Worm (Caenorhabditis elegans): ENCODE data around the gene rig-1.
A peak's percentile ranks its signal among the peaks of the same experiment; 100 is the strongest.

The rig-1 gene

ce11 chrX:8676088-8676779 is 15.8 kb downstream of the rig-1 start:
- TF ChIP-seq nhr-90 (tag; optimal IDR thresholded peaks at IDR 0.05; ENCODE audit: poor library complexity) (peak; percentile 41), mdl-1 (tag; optimal IDR thresholded peaks at IDR 0.05) (peak in 1 of 2 experiments; percentile 51), nhr-77 (tag; optimal IDR thresholded peaks at IDR 0.05) (no peak), skn-1 (tag; optimal IDR thresholded peaks at IDR 0.05) (peak; percentile 4), unc-130 (tag; optimal IDR thresholded peaks at IDR 0.05) (peak; percentile 47), lin-14 (GFP tag; optimal IDR thresholded peaks at IDR 0.05) (peak; percentile 75), dsc-1 (tag; optimal IDR thresholded peaks at IDR 0.05) (no peak), elt-2 (tag; optimal IDR thresholded peaks at IDR 0.05) (peak; percentile 50), ceh-8 (GFP tag; optimal IDR thresholded peaks at IDR 0.05) (no peak), lin-13 (GFP tag; optimal IDR thresholded peaks at IDR 0.05) (no peak), nhr-19 (GFP tag; conservative IDR thresholded peaks at IDR 0.05) (0 out of 2 replicates have a peak, but pooled peaks have one; percentile 13), nhr-237 (tag; optimal IDR thresholded peaks at IDR 0.05) (no peak), unc-62 (GFP tag; optimal IDR thresholded peaks at IDR 0.05) (no peak), sox-4 (tag; optimal IDR thresholded peaks at IDR 0.05) (no peak), ceh-63 (GFP tag; optimal IDR thresholded peaks at IDR 0.05) (no peak), nhr-20 (tag; optimal IDR thresholded peaks at IDR 0.05) (peak; percentile 89), nhr-71 (tag; optimal IDR thresholded peaks at IDR 0.05) (peak; percentile 74), C34B4.2 (tag; optimal IDR thresholded peaks at IDR 0.05) (no peak), snu-23 (GFP tag; optimal IDR thresholded peaks at IDR 0.05) (peak; percentile 64), blmp-1 (tag; optimal IDR thresholded peaks at IDR 0.05) (peak; percentile 57), ets-5 (GFP tag; IDR thresholded peaks at IDR 0.05) (no peak), ztf-4 (tag; optimal IDR thresholded peaks at IDR 0.05) (no peak), lin-35 (GFP tag; optimal IDR thresholded peaks at IDR 0.05) (peak in 1 of 2 experiments; percentile 73), nhr-85 (tag) (peak; percentile 92), elt-3 (tag; optimal IDR thresholded peaks at IDR 0.05) (peak in 4 of 6 experiments; percentile 69 to 79 (median 70)), C16A3.4 (tag; optimal IDR thresholded peaks at IDR 0.05) (peak; percentile 13), nhr-11 (tag; optimal IDR thresholded peaks at IDR 0.05) (no peak), ceh-90 (tag; optimal IDR thresholded peaks at IDR 0.05) (no peak), F16B12.6 (tag; optimal IDR thresholded peaks at IDR 0.05) (no peak)

- TF ChIP-seq dsc-1 (tag; optimal IDR thresholded peaks at IDR 0.05) (no peak), mep-1 (tag; optimal IDR thresholded peaks at IDR 0.05) (no peak), alr-1 (tag; optimal IDR thresholded peaks at IDR 0.05; ENCODE audit: borderline replicate concordance) (no peak), nhr-47 (tag; optimal IDR thresholded peaks at IDR 0.05) (no peak)
Measured at ce11 chrX:8677320-8677719, 16.9 kb downstream of the rig-1 start.

- TF ChIP-seq nhr-85 (tag) (peak; percentile 8), mab-9 (GFP tag; IDR thresholded peaks at IDR 0.05) (no peak), blmp-1 (tag; optimal IDR thresholded peaks at IDR 0.05) (peak; percentile 7), lin-14 (GFP tag; optimal IDR thresholded peaks at IDR 0.05) (peak; percentile 28)
Measured at ce11 chrX:8677873-8678272, 17.5 kb downstream of the rig-1 start.

- TF ChIP-seq nhr-85 (tag): no peak
- no peak for TF ChIP-seq ceh-90 (tag; optimal IDR thresholded peaks at IDR 0.05)
- TF ChIP-seq efl-1 (optimal IDR thresholded peaks at IDR 0.05): no peak
- TF ChIP-seq efl-1 (GFP tag; optimal IDR thresholded peaks at IDR 0.05 in 1 of 2): no peak
- TF ChIP-seq sup-37 (GFP tag; optimal IDR thresholded peaks at IDR 0.05): no peak
- no peak for TF ChIP-seq lir-3 (tag; optimal IDR thresholded peaks at IDR 0.05; ENCODE audit: poor library complexity)
- no peak for TF ChIP-seq fkh-8 (tag; optimal IDR thresholded peaks at IDR 0.05)
- no peak for TF ChIP-seq F16B12.6 (tag; optimal IDR thresholded peaks at IDR 0.05)
- no peak for TF ChIP-seq nhr-237 (tag; optimal IDR thresholded peaks at IDR 0.05)
- no peak for TF ChIP-seq hlh-4 (tag; optimal IDR thresholded peaks at IDR 0.05)
- no peak for TF ChIP-seq unc-98 (GFP tag; IDR thresholded peaks at IDR 0.05)
- TF ChIP-seq pax-3 (tag; optimal IDR thresholded peaks at IDR 0.05): no peak
- no peak for TF ChIP-seq nhr-20 (tag; optimal IDR thresholded peaks at IDR 0.05)
- no peak for TF ChIP-seq aly-2 (tag; optimal IDR thresholded peaks at IDR 0.05)
- no peak for TF ChIP-seq nhr-19 (GFP tag; conservative IDR thresholded peaks at IDR 0.05)
Measured at ce11 chrX:8681600-8681999, 21.2 kb downstream of the rig-1 start, which contains the start of gene K09E2.1. Gene K09E2.1 (plus strand): TSS chrX:8681900.

Data from whole organism, L1 larva.